Worm (Caenorhabditis elegans): ENCODE results near the gene srh-48.

The srh-48 gene

ce11 chrII:9362249-9362648 lies 17.6 kb upstream of the srh-48 start:
- no peak for TF ChIP-seq ets-4 (GFP tag; optimal IDR thresholded peaks at IDR 0.05)
- TF ChIP-seq Y53G8AR.9 (GFP tag; conservative IDR thresholded peaks at IDR 0.05): no peak
- TF ChIP-seq ceh-79 (tag; optimal IDR thresholded peaks at IDR 0.05): no peak
- no peak for TF ChIP-seq ceh-27 (GFP tag; optimal IDR thresholded peaks at IDR 0.05)
- no peak for TF ChIP-seq ama-1 (optimal IDR thresholded peaks at IDR 0.05)
- TF ChIP-seq ama-1 (GFP tag; optimal IDR thresholded peaks at IDR 0.05): no peak
- TF ChIP-seq rpc-1 (optimal IDR thresholded peaks at IDR 0.05): no peak
- no peak for TF ChIP-seq rpc-1 (tag; optimal IDR thresholded peaks at IDR 0.05)
- TF ChIP-seq attf-6 (GFP tag; IDR thresholded peaks at IDR 0.05): no peak

- TF ChIP-seq Y53F4B.3 (GFP tag; IDR thresholded peaks at IDR 0.05): no peak
- TF ChIP-seq zfh-2 (GFP tag; conservative IDR thresholded peaks at IDR 0.05): no peak
- TF ChIP-seq let-526 (GFP tag; IDR thresholded peaks at IDR 0.05): no peak
- no peak for TF ChIP-seq rpc-1 (optimal IDR thresholded peaks at IDR 0.05)
- no peak for TF ChIP-seq rpc-1 (tag; optimal IDR thresholded peaks at IDR 0.05)
- no peak for TF ChIP-seq dox-1 (GFP tag; IDR thresholded peaks at IDR 0.05)
- TF ChIP-seq C17E4.6 (GFP tag; IDR thresholded peaks at IDR 0.05): no peak
- no peak for TF ChIP-seq let-607 (tag; optimal IDR thresholded peaks at IDR 0.05)
- TF ChIP-seq ZK185.1 (tag; optimal IDR thresholded peaks at IDR 0.05; ENCODE audit: poor library complexity, severe bottlenecking): no peak
- TF ChIP-seq ztf-26 (tag; optimal IDR thresholded peaks at IDR 0.05): no peak
- no peak for TF ChIP-seq madf-8 (GFP tag; conservative IDR thresholded peaks at IDR 0.05)
- TF ChIP-seq aptf-2 (GFP tag; conservative IDR thresholded peaks at IDR 0.05): no peak
- TF ChIP-seq madf-6 (GFP tag; IDR thresholded peaks at IDR 0.05): no peak
- TF ChIP-seq dpff-1 (tag; optimal IDR thresholded peaks at IDR 0.05): no peak
- TF ChIP-seq lsl-1 (GFP tag; optimal IDR thresholded peaks at IDR 0.05): no peak
These were observed 10.5 kb upstream of the srh-48 start for ce11 chrII:9369394-9369793.

- no peak for TF ChIP-seq him-1 (tag; optimal IDR thresholded peaks at IDR 0.05)
These were observed 7.5 kb upstream of the srh-48 start, which contains the start of gene C06C3.3 for ce11 chrII:9372393-9372792. C06C3.3 (minus strand) TSS chrII:9372493.

ce11 chrII:9372991-9373390 lies 6.9 kb upstream of the srh-48 start, which contains the start of gene C06C3.4:
C06C3.4 (plus strand) TSS chrII:9373291.
- TF ChIP-seq somi-1 (GFP tag; optimal IDR thresholded peaks at IDR 0.05) (no peak), K11D2.4 (GFP tag; IDR thresholded peaks at IDR 0.05) (no peak), aptf-3 (GFP tag; IDR thresholded peaks at IDR 0.05) (no peak), chd-7 (tag; optimal IDR thresholded peaks at IDR 0.05) (no peak), nhr-90 (tag; optimal IDR thresholded peaks at IDR 0.05) (no peak), repo-1 (tag; optimal IDR thresholded peaks at IDR 0.05) (no peak), lin-40 (tag; optimal IDR thresholded peaks at IDR 0.05) (no peak)

- TF ChIP-seq egrh-3 (GFP tag; IDR thresholded peaks at IDR 0.05): no peak
- TF ChIP-seq lsy-27 (tag; optimal IDR thresholded peaks at IDR 0.05; ENCODE audit: borderline replicate concordance, insufficient read depth): no peak
- no peak for TF ChIP-seq D2030.7 (GFP tag; IDR thresholded peaks at IDR 0.05)
- no peak for TF ChIP-seq Y56A3A.18 (GFP tag; IDR thresholded peaks at IDR 0.05)
- no peak for TF ChIP-seq tlf-1 (GFP tag; optimal IDR thresholded peaks at IDR 0.05)
These were observed 5.1 kb upstream of the srh-48 start, which contains the start of gene C06C3.12 for ce11 chrII:9374807-9375206. C06C3.12 (plus strand) TSS chrII:9375107.
